Worm (Caenorhabditis elegans): ENCODE data around the gene oac-48.

oac-48 gene

ce11 chrIV:13666849-13667430 lies 6.7 kb upstream of the oac-48 start, which contains the start of gene fbxa-215:
Gene fbxa-215, minus strand, starts transcription at chrIV:13666909.
- TF ChIP-seq mdl-1 (tag; optimal IDR thresholded peaks at IDR 0.05) (no peak), egl-27 (tag; optimal IDR thresholded peaks at IDR 0.05) (no peak)

- TF ChIP-seq nhr-10 (tag; optimal IDR thresholded peaks at IDR 0.05) (no peak), mbf-1 (tag; optimal IDR thresholded peaks at IDR 0.05) (no peak), sma-9 (GFP tag; optimal IDR thresholded peaks at IDR 0.05) (no peak), sma-9 (tag; optimal IDR thresholded peaks at IDR 0.05) (no peak), lsy-2 (tag; optimal IDR thresholded peaks at IDR 0.05) (no peak), nhr-6 (tag; optimal IDR thresholded peaks at IDR 0.05) (no peak), nhr-237 (tag; optimal IDR thresholded peaks at IDR 0.05) (no peak), blmp-1 (tag; optimal IDR thresholded peaks at IDR 0.05; ENCODE audit: insufficient read depth) (no peak), fos-1 (tag; optimal IDR thresholded peaks at IDR 0.05) (no peak), C34F6.9 (tag; optimal IDR thresholded peaks at IDR 0.05) (no peak), lin-39 (tag; optimal IDR thresholded peaks at IDR 0.05) (no peak), R02D3.7 (tag; optimal IDR thresholded peaks at IDR 0.05) (no peak), F13H6.1 (tag; optimal IDR thresholded peaks at IDR 0.05) (no peak), zag-1 (tag; optimal IDR thresholded peaks at IDR 0.05) (no peak), ceh-82 (tag; optimal IDR thresholded peaks at IDR 0.05) (no peak), ceh-16 (tag; optimal IDR thresholded peaks at IDR 0.05) (no peak), sem-4 (tag; optimal IDR thresholded peaks at IDR 0.05) (no peak)
Measured at ce11 chrIV:13678649-13679048, 5.0 kb downstream of the oac-48 start, which contains the start of gene srlf-26. Gene srlf-26, plus strand, starts transcription at chrIV:13678949.

DNA sequence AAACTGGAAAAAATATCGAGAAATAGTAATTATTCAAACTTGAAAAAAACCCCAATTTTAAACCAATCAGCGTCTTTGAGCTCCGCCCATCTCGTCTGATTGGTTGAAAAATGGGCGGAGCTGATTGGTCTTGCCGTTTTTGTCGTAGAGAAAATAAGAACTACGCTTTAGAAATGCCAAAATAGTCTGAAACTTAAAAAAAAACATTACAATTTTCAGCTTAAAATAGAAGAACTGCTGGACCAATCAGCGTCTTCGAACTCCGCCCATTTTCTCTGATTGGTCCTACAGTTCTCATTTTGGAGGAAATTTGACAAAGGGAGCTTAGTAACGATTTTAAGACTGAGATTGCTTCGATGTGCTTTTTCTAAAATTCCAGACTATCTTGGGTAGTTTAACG lies 5.9 kb downstream of the oac-48 start:
- TF ChIP-seq ZK546.5 (tag; optimal IDR thresholded peaks at IDR 0.05) (no peak), ceh-82 (tag; optimal IDR thresholded peaks at IDR 0.05) (no peak), snpc-4 (tag; optimal IDR thresholded peaks at IDR 0.05) (no peak), lin-13 (GFP tag; optimal IDR thresholded peaks at IDR 0.05) (no peak), nhr-21 (tag; optimal IDR thresholded peaks at IDR 0.05) (no peak), zag-1 (tag; optimal IDR thresholded peaks at IDR 0.05) (no peak)

DNA sequence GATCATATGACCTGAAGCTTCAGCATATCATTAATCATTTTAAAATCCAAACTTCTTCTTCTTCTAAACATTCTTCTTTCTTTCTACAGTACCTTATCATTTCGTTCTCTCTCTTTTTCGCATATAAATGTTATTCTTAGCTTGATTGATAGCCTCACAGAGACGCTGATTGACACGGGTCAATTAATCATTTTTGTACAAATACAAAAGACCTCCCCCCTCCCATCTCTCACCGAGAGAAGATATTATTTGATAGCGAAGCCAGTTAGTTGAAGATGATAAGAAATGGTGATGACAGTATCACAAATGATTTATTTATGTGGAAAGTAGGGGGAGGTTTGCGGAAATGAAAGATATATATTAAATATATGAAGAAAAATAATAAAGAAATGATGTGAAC lies 9.1 kb downstream of the oac-48 start:
- peak in 1 of 2 experiments; percentile 68 for TF ChIP-seq lsy-2 (tag; optimal IDR thresholded peaks at IDR 0.05)
- TF ChIP-seq nhr-10 (tag; optimal IDR thresholded peaks at IDR 0.05) = no peak
- peak; percentile 89 for TF ChIP-seq mab-5 (tag; optimal IDR thresholded peaks at IDR 0.05)
- no peak for TF ChIP-seq elt-1 (tag; optimal IDR thresholded peaks at IDR 0.05)
- peak; percentile 91 for TF ChIP-seq nhr-21 (tag; optimal IDR thresholded peaks at IDR 0.05)
- peak; percentile 83 for TF ChIP-seq sma-3 (GFP tag; optimal IDR thresholded peaks at IDR 0.05)
- peak; percentile 57 for TF ChIP-seq crh-2 (tag; optimal IDR thresholded peaks at IDR 0.05)
- no peak for TF ChIP-seq Y55F3AM.14 (GFP tag; optimal IDR thresholded peaks at IDR 0.05)
- peak; percentile 47 for TF ChIP-seq gmeb-1 (tag; optimal IDR thresholded peaks at IDR 0.05)
- TF ChIP-seq sma-9 (GFP tag; optimal IDR thresholded peaks at IDR 0.05) = no peak
- no peak for TF ChIP-seq sma-9 (tag; optimal IDR thresholded peaks at IDR 0.05)
- no peak for TF ChIP-seq nhr-237 (tag; optimal IDR thresholded peaks at IDR 0.05)
- TF ChIP-seq ztf-1 (GFP tag; conservative IDR thresholded peaks at IDR 0.05) = no peak
- peak; percentile 86 for TF ChIP-seq unc-62 (GFP tag; optimal IDR thresholded peaks at IDR 0.05)
- TF ChIP-seq F13H6.1 (tag; optimal IDR thresholded peaks at IDR 0.05) = peak; percentile 17
- no peak for TF ChIP-seq peb-1 (tag; optimal IDR thresholded peaks at IDR 0.05)
- TF ChIP-seq blmp-1 (tag; optimal IDR thresholded peaks at IDR 0.05; ENCODE audit: insufficient read depth) = peak; percentile 34
- TF ChIP-seq mdl-1 (tag; optimal IDR thresholded peaks at IDR 0.05) = no peak
- TF ChIP-seq nhr-25 (tag; optimal IDR thresholded peaks at IDR 0.05) = peak; percentile 89
- TF ChIP-seq nhr-129 (tag; optimal IDR thresholded peaks at IDR 0.05) = peak; percentile 13
- TF ChIP-seq fos-1 (tag; optimal IDR thresholded peaks at IDR 0.05) = peak; percentile 64
- no peak for TF ChIP-seq aly-2 (tag; optimal IDR thresholded peaks at IDR 0.05)
- peak; percentile 60 for TF ChIP-seq egl-27 (tag; optimal IDR thresholded peaks at IDR 0.05)
- TF ChIP-seq zag-1 (tag; optimal IDR thresholded peaks at IDR 0.05) = no peak
- no peak for TF ChIP-seq snpc-4 (tag; optimal IDR thresholded peaks at IDR 0.05)
- TF ChIP-seq elt-3 (tag; optimal IDR thresholded peaks at IDR 0.05) = no peak
- TF ChIP-seq lin-39 (tag; optimal IDR thresholded peaks at IDR 0.05) = no peak
